Worm (Caenorhabditis elegans) whole organism, L2 larva: ENCODE measurements around the gene emg-1.

Experiments used
- C34F6.9 ChIP-seq: fragments of 150-350 bp; optimal IDR thresholded peaks from 2 replicates; lab custom pipeline; 2014; ENCODE audit warnings: missing biosample characterization, missing genetic modification characterization
- F13H6.1 ChIP-seq: sonication (generic microtip); optimal IDR thresholded peaks from 2 replicates; lab custom pipeline; 2016; ENCODE audit warnings: missing genetic modification characterization, missing compliant biosample characterization
- Y55F3AM.14 ChIP-seq: fragments of 200-800 bp; sonication (Bioruptor generic); optimal IDR thresholded peaks from 2 replicates; lab custom pipeline; 2018; ENCODE audit warnings: mild to moderate bottlenecking, missing genetic modification characterization, missing compliant biosample characterization
- alr-1 ChIP-seq: fragments of 150-350 bp; optimal IDR thresholded peaks from 2 replicates; lab custom pipeline; 2014; ENCODE audit warnings: missing biosample characterization, missing genetic modification characterization
- aly-2 ChIP-seq: fragments of 150-350 bp; optimal IDR thresholded peaks from 2 replicates; lab custom pipeline; 2014; ENCODE audit warnings: missing biosample characterization, missing genetic modification characterization
- ama-1 ChIP-seq: fragments of 150-350 bp; optimal IDR thresholded peaks from 2 replicates; lab custom pipeline; 2018; ENCODE audit warnings: inconsistent platforms
- ceh-16 ChIP-seq: fragments of 150-350 bp; optimal IDR thresholded peaks from 2 replicates; lab custom pipeline; 2014; ENCODE audit warnings: missing biosample characterization, missing genetic modification characterization
- ceh-82 ChIP-seq: fragments of 150-350 bp; optimal IDR thresholded peaks from 2 replicates; lab custom pipeline; 2014; ENCODE audit warnings: missing biosample characterization, missing genetic modification characterization
- crh-2 ChIP-seq: sonication (generic microtip); optimal IDR thresholded peaks from 2 replicates; lab custom pipeline; 2017; ENCODE audit warnings: missing biosample characterization, missing genetic modification characterization
- egl-27 ChIP-seq: sonication (generic microtip); optimal IDR thresholded peaks from 3 replicates; lab custom pipeline; 2017; ENCODE audit warnings: missing biosample characterization, missing genetic modification reagents, missing genetic modification characterization
- fos-1 ChIP-seq: fragments of 150-350 bp; optimal IDR thresholded peaks from 2 replicates; lab custom pipeline; 2014; ENCODE audit warnings: missing biosample characterization, missing genetic modification characterization
- gmeb-1 ChIP-seq: fragments of 150-350 bp; optimal IDR thresholded peaks from 2 replicates; lab custom pipeline; 2014; ENCODE audit warnings: missing biosample characterization, missing genetic modification characterization
- lin-13 ChIP-seq: fragments of 150-350 bp; optimal IDR thresholded peaks from 2 replicates; lab custom pipeline; 2014; ENCODE audit warnings: missing biosample characterization, missing genetic modification reagents, missing genetic modification characterization
- lin-39 ChIP-seq: fragments of 150-350 bp; optimal IDR thresholded peaks from 2 replicates; lab custom pipeline; 2014; ENCODE audit warnings: missing biosample characterization, missing genetic modification reagents, missing genetic modification characterization
- lsy-2 ChIP-seq, 2 experiments: fragments of 150-350 bp in 1 of 2; sonication (generic microtip) in 1 of 2; optimal IDR thresholded peaks; 2 replicates each; lab custom pipeline; 2014 to 2017; ENCODE audit warnings: missing biosample characterization in 2 of 2, missing genetic modification characterization in 2 of 2
- mab-5 ChIP-seq: fragments of 150-350 bp; optimal IDR thresholded peaks from 2 replicates; lab custom pipeline; 2014; ENCODE audit warnings: missing biosample characterization, missing genetic modification characterization
- mdl-1 ChIP-seq, 2 experiments: fragments of 150-350 bp in 1 of 2; sonication (generic microtip) in 1 of 2; optimal IDR thresholded peaks; 2 replicates each; lab custom pipeline; 2017; ENCODE audit warnings: missing biosample characterization in 2 of 2, missing genetic modification characterization in 2 of 2
- nhr-10 ChIP-seq: sonication (generic microtip); optimal IDR thresholded peaks from 2 replicates; lab custom pipeline; 2017; ENCODE audit warnings: missing biosample characterization, missing genetic modification characterization
- nhr-11 ChIP-seq: fragments of 150-350 bp; optimal IDR thresholded peaks from 2 replicates; lab custom pipeline; 2014; ENCODE audit warnings: missing biosample characterization, missing genetic modification characterization
- nhr-12 ChIP-seq: fragments of 150-350 bp; optimal IDR thresholded peaks from 2 replicates; lab custom pipeline; 2014; ENCODE audit warnings: missing biosample characterization, missing genetic modification characterization
- nhr-129 ChIP-seq: fragments of 150-350 bp; optimal IDR thresholded peaks from 2 replicates; lab custom pipeline; 2014; ENCODE audit warnings: missing biosample characterization, missing genetic modification characterization
- nhr-21 ChIP-seq: fragments of 150-350 bp; optimal IDR thresholded peaks from 2 replicates; lab custom pipeline; 2014; ENCODE audit warnings: missing biosample characterization, missing genetic modification characterization
- nhr-23 ChIP-seq: fragments of 150-350 bp; optimal IDR thresholded peaks from 2 replicates; lab custom pipeline; 2014; ENCODE audit warnings: missing biosample characterization, missing genetic modification reagents, missing genetic modification characterization
- nhr-237 ChIP-seq: fragments of 150-350 bp; optimal IDR thresholded peaks from 2 replicates; lab custom pipeline; 2014; ENCODE audit warnings: missing biosample characterization, missing genetic modification characterization
- nhr-25 ChIP-seq: fragments of 150-350 bp; sonication (generic microtip); optimal IDR thresholded peaks from 3 replicates; lab custom pipeline; 2014; ENCODE audit warnings: missing biosample characterization, missing genetic modification characterization
- nhr-6 ChIP-seq: fragments of 150-350 bp; optimal IDR thresholded peaks from 2 replicates; lab custom pipeline; 2014; ENCODE audit warnings: missing biosample characterization, missing genetic modification characterization
- peb-1 ChIP-seq: fragments of 150-350 bp; optimal IDR thresholded peaks from 2 replicates; lab custom pipeline; 2014; ENCODE audit warnings: missing biosample characterization, missing genetic modification characterization
- skn-1 ChIP-seq: sonication (generic microtip); optimal IDR thresholded peaks from 2 replicates; lab custom pipeline; 2017; ENCODE audit warnings: missing biosample characterization, missing genetic modification characterization
- sma-3 ChIP-seq: sonication (generic microtip); optimal IDR thresholded peaks from 2 replicates; lab custom pipeline; 2016; ENCODE audit warnings: missing genetic modification reagents, missing genetic modification characterization, missing compliant biosample characterization
- sma-9 ChIP-seq, 2 experiments: fragments of 150-350 bp in 1 of 2; sonication (generic microtip) in 1 of 2; optimal IDR thresholded peaks; 2 replicates each; lab custom pipeline; 2014 to 2016; ENCODE audit warnings: missing genetic modification characterization in 2 of 2, mild to moderate bottlenecking in 1 of 2, missing biosample characterization in 1 of 2, missing compliant biosample characterization in 1 of 2, missing genetic modification reagents in 1 of 2, moderate library complexity in 1 of 2
- unc-55 ChIP-seq: fragments of 150-350 bp; sonication (generic microtip); optimal IDR thresholded peaks from 3 replicates; lab custom pipeline; 2014; ENCODE audit warnings: missing biosample characterization, missing genetic modification reagents, missing genetic modification characterization
- zag-1 ChIP-seq: fragments of 150-350 bp; optimal IDR thresholded peaks from 2 replicates; lab custom pipeline; 2014; ENCODE audit warnings: missing biosample characterization, missing genetic modification characterization
- ztf-11 ChIP-seq: sonication (generic microtip); optimal IDR thresholded peaks from 2 replicates; lab custom pipeline; 2017; ENCODE audit warnings: missing biosample characterization, missing genetic modification characterization
- ztf-4 ChIP-seq: fragments of 150-350 bp; optimal IDR thresholded peaks from 2 replicates; lab custom pipeline; 2014; ENCODE audit warnings: missing biosample characterization, missing genetic modification characterization

Gene emg-1

ce11 chrIII:10624564-10624963 is 24.8 kb upstream of the emg-1 start:
- TF ChIP-seq ztf-11 (tag; lab: Kevin White, UChicago) (no peak), C34F6.9 (peak; percentile 26), Y55F3AM.14 (GFP tag; lab: Kevin White, UChicago) (no peak), aly-2 (tag; lab: Kevin White, UChicago) (no peak), peb-1 (tag; lab: Kevin White, UChicago) (no peak), nhr-21 (tag; lab: Kevin White, UChicago) (peak; percentile 17), unc-55 (GFP tag; lab: Kevin White, UChicago) (peak; percentile 12), nhr-237 (tag; lab: Kevin White, UChicago) (no peak), nhr-11 (tag; lab: Kevin White, UChicago) (no peak), lin-13 (GFP tag; lab: Kevin White, UChicago) (peak; percentile 2), lsy-2 (tag; optimal IDR thresholded peaks at IDR 0.05; lab: Kevin White, UChicago) (peak in 1 of 2 experiments; percentile 47), fos-1 (tag; lab: Kevin White, UChicago) (peak; percentile 47), nhr-129 (tag; lab: Kevin White, UChicago) (peak; percentile 73), nhr-25 (tag; lab: Kevin White, UChicago) (peak; percentile 17), ceh-16 (no peak), sma-9 (GFP tag; optimal IDR thresholded peaks at IDR 0.05; lab: Kevin White, UChicago) (peak; percentile 22), sma-9 (tag; optimal IDR thresholded peaks at IDR 0.05; lab: Kevin White, UChicago) (no peak), mab-5 (no peak), gmeb-1 (tag; lab: Kevin White, UChicago) (peak; percentile 39), nhr-12 (tag; lab: Kevin White, UChicago) (no peak), sma-3 (peak; percentile 41), F13H6.1 (peak; percentile 10)

ce11 chrIII:10628360-10628759 is 21.0 kb upstream of the emg-1 start:
- TF ChIP-seq nhr-11 (tag; lab: Kevin White, UChicago) (no peak), C34F6.9 (peak; percentile 41), ceh-82 (no peak), sma-9 (GFP tag; optimal IDR thresholded peaks at IDR 0.05; lab: Kevin White, UChicago) (peak; percentile 74), sma-9 (tag; optimal IDR thresholded peaks at IDR 0.05; lab: Kevin White, UChicago) (no peak), crh-2 (tag; lab: Kevin White, UChicago) (peak; percentile 73), lsy-2 (tag; optimal IDR thresholded peaks at IDR 0.05; lab: Kevin White, UChicago) (peak; percentile 18 to 71), gmeb-1 (tag; lab: Kevin White, UChicago) (peak; percentile 1), mdl-1 (tag; optimal IDR thresholded peaks at IDR 0.05; lab: Kevin White, UChicago) (peak in 1 of 2 experiments; percentile 27), nhr-25 (tag; lab: Kevin White, UChicago) (peak; percentile 24), F13H6.1 (peak; percentile 56), unc-55 (GFP tag; lab: Kevin White, UChicago) (peak; percentile 43), nhr-21 (tag; lab: Kevin White, UChicago) (peak; percentile 21), nhr-23 (tag; lab: Kevin White, UChicago) (no peak), egl-27 (tag; lab: Kevin White, UChicago) (no peak)

ce11 chrIII:10629043-10629442 is 20.3 kb upstream of the emg-1 start, which contains the start of gene swt-4:
swt-4 (minus strand) TSS chrIII:10629143.
- TF ChIP-seq nhr-11 (tag; lab: Kevin White, UChicago) (no peak), crh-2 (tag; lab: Kevin White, UChicago) (no peak), skn-1 (tag; lab: Kevin White, UChicago) (no peak), ama-1 (lab: Kevin White, UChicago) (no peak), nhr-23 (tag; lab: Kevin White, UChicago) (no peak), nhr-237 (tag; lab: Kevin White, UChicago) (no peak), F13H6.1 (no peak), zag-1 (tag; lab: Kevin White, UChicago) (no peak), ztf-4 (tag; lab: Kevin White, UChicago) (no peak), mdl-1 (tag; optimal IDR thresholded peaks at IDR 0.05; lab: Kevin White, UChicago) (no peak), alr-1 (tag; lab: Kevin White, UChicago) (no peak), ceh-16 (no peak), nhr-6 (tag; lab: Kevin White, UChicago) (no peak), fos-1 (tag; lab: Kevin White, UChicago) (no peak), nhr-10 (tag; lab: Kevin White, UChicago) (no peak)
- TF ChIP-seq, all 48 proteins: peak for 0

- TF ChIP-seq lin-39 (tag; lab: Kevin White, UChicago), result peak; percentile 42
- no peak for TF ChIP-seq nhr-129 (tag; lab: Kevin White, UChicago)
- peak; percentile 5 for TF ChIP-seq crh-2 (tag; lab: Kevin White, UChicago)
These were observed 19.5 kb upstream of the emg-1 start for ce11 chrIII:10629795-10630194.
